Worm (Caenorhabditis elegans) whole organism, midembryonic: ENCODE results near the gene mrps-10.

Experiments used
- T22C8.4 ChIP-seq: fragments of 200-800 bp; sonication (Bioruptor generic); IDR thresholded peaks from 2 replicates; pipeline ENCODE4 v1.3.6; 2022; ENCODE audit warnings: missing genetic modification characterization, missing compliant biosample characterization
- flt-1 ChIP-seq: fragments of 200-800 bp; sonication (Bioruptor generic); IDR thresholded peaks from 2 replicates; pipeline ENCODE4 v1.3.6; 2022; ENCODE audit warnings: missing genetic modification characterization, missing compliant biosample characterization
- klf-2 ChIP-seq: fragments of 200-800 bp; sonication (Bioruptor generic); conservative IDR thresholded peaks from 2 replicates; pipeline ENCODE4 v1.3.6; 2022; ENCODE audit warnings: missing genetic modification reagents, missing genetic modification characterization, missing compliant biosample characterization
- med-1 ChIP-seq: sonication (generic microtip); optimal IDR thresholded peaks from 2 replicates; lab custom pipeline; 2017; ENCODE audit warnings: missing genetic modification characterization, mild to moderate bottlenecking, missing compliant biosample characterization, antibody characterized with exemption, missing genetic modification reagents; ENCODE audit not compliant: insufficient read depth
- ref-1 ChIP-seq: fragments of 200-800 bp; sonication (Bioruptor generic); conservative IDR thresholded peaks from 2 replicates; pipeline ENCODE4 v1.3.6; 2022; ENCODE audit warnings: missing genetic modification reagents, missing genetic modification characterization, missing compliant biosample characterization
- tab-1 ChIP-seq: fragments of 200-800 bp; sonication (Bioruptor generic); IDR thresholded peaks from 2 replicates; pipeline ENCODE4 v1.3.6; 2022; ENCODE audit warnings: missing genetic modification characterization, missing compliant biosample characterization
- ztf-29 ChIP-seq: fragments of 200-800 bp; sonication (Bioruptor generic); IDR thresholded peaks from 2 replicates; pipeline ENCODE4 v1.3.6; 2022; ENCODE audit warnings: missing genetic modification reagents, missing genetic modification characterization, missing compliant biosample characterization

- TF ChIP-seq tab-1 (GFP tag; lab: Robert Waterston, UW) (no peak), ztf-29 (GFP tag; lab: Robert Waterston, UW) (0 out of 2 replicates have a peak, but pooled peaks have one; percentile 37), ref-1 (GFP tag; lab: Robert Waterston, UW) (no peak), T22C8.4 (peak; percentile 82), klf-2 (GFP tag; lab: Robert Waterston, UW) (no peak), flt-1 (GFP tag; lab: Robert Waterston, UW) (peak; percentile 85), med-1 (GFP tag; lab: Kevin White, UChicago) (no peak)
These were observed 21.3 kb upstream of the mrps-10 start, which contains the start of gene cox-5A for ce11 chrIII:12904987-12905541.
